Fruit fly (Drosophila melanogaster) whole organism, embryonic: ENCODE results near the gene yellow-e2.

Experiments used
- CG11504 ChIP-seq: fragments of 200-800 bp; sonication (Bioruptor generic); optimal IDR thresholded peaks from 3 replicates; lab custom pipeline; 2019; ENCODE audit warnings: missing biosample characterization, mild to moderate bottlenecking, missing genetic modification characterization, moderate library complexity
- CG12236 ChIP-seq: fragments of 200-800 bp; sonication (Bioruptor generic); optimal IDR thresholded peaks from 2 replicates; lab custom pipeline; 2016; ENCODE audit warnings: missing biosample characterization, missing genetic modification characterization
- CG13624 ChIP-seq: fragments of 200-800 bp; sonication (Bioruptor generic); optimal IDR thresholded peaks from 2 replicates; lab custom pipeline; 2016; ENCODE audit warnings: missing biosample characterization, missing genetic modification characterization
- CG16813 ChIP-seq: fragments of 200-800 bp; sonication (Bioruptor generic); IDR thresholded peaks from 3 replicates; pipeline ENCODE4 v1.3.6; 2022; ENCODE audit warnings: missing biosample characterization, missing genetic modification characterization; ENCODE audit not compliant: partially characterized antibody
- CG17186 ChIP-seq: fragments of 200-800 bp; sonication (Bioruptor generic); optimal IDR thresholded peaks from 3 replicates; lab custom pipeline; 2017; ENCODE audit warnings: missing biosample characterization, missing genetic modification reagents, missing genetic modification characterization
- CG17385 ChIP-seq: fragments of 200-800 bp; sonication (Bioruptor generic); optimal IDR thresholded peaks from 3 replicates; lab custom pipeline; 2018; ENCODE audit warnings: missing biosample characterization, mild to moderate bottlenecking, missing genetic modification characterization
- CG2129 ChIP-seq: fragments of 200-800 bp; sonication (Bioruptor generic); IDR thresholded peaks from 2 replicates; pipeline ENCODE4 v1.3.6; 2022; ENCODE audit warnings: missing biosample characterization, missing genetic modification characterization; ENCODE audit not compliant: partially characterized antibody
- CG2712 ChIP-seq: fragments of 200-800 bp; optimal IDR thresholded peaks from 3 replicates; lab custom pipeline; 2019; ENCODE audit warnings: missing biosample characterization, mild to moderate bottlenecking, missing genetic modification characterization, moderate library complexity
- CG3163 ChIP-seq: fragments of 200-800 bp; sonication (Bioruptor generic); optimal IDR thresholded peaks from 3 replicates; lab custom pipeline; 2016; ENCODE audit warnings: missing biosample characterization, missing genetic modification characterization
- CG42726 ChIP-seq: fragments of 200-800 bp; sonication (Bioruptor generic); IDR thresholded peaks from 2 replicates; pipeline ENCODE4 v1.3.6; 2022; ENCODE audit warnings: missing biosample characterization, missing genetic modification characterization; ENCODE audit not compliant: partially characterized antibody
- CG4360 ChIP-seq: fragments of 200-800 bp; sonication (Bioruptor generic); IDR thresholded peaks from 2 replicates; pipeline ENCODE4 v1.3.6; 2022; ENCODE audit warnings: missing biosample characterization, missing genetic modification characterization
- CG4820 ChIP-seq: fragments of 200-800 bp; sonication (Bioruptor generic); optimal IDR thresholded peaks from 3 replicates; lab custom pipeline; 2016; ENCODE audit warnings: missing biosample characterization, missing genetic modification characterization
- CG5245 ChIP-seq: fragments of 200-800 bp; sonication (Bioruptor generic); optimal IDR thresholded peaks from 3 replicates; lab custom pipeline; 2016; ENCODE audit warnings: missing biosample characterization, missing genetic modification characterization
- CG6175 ChIP-seq: fragments of 200-800 bp; sonication (Bioruptor generic); IDR thresholded peaks from 3 replicates; pipeline ENCODE4 v1.3.6; 2022; ENCODE audit warnings: missing biosample characterization, missing genetic modification characterization
- CG6254 ChIP-seq: fragments of 200-800 bp; sonication (Bioruptor generic); optimal IDR thresholded peaks from 3 replicates; lab custom pipeline; 2017; ENCODE audit warnings: mild to moderate bottlenecking, missing biosample characterization, missing genetic modification reagents, missing genetic modification characterization
- CG7963 ChIP-seq: fragments of 200-800 bp; sonication (Bioruptor generic); IDR thresholded peaks from 3 replicates; pipeline ENCODE4 v1.3.6; 2022; ENCODE audit warnings: missing biosample characterization, missing genetic modification characterization; ENCODE audit not compliant: partially characterized antibody
- CTCF ChIP-seq: fragments of 200-800 bp; sonication (Bioruptor generic); optimal IDR thresholded peaks from 2 replicates; lab custom pipeline; 2017; ENCODE audit warnings: missing biosample characterization, mild to moderate bottlenecking, missing genetic modification characterization, moderate library complexity
- D19B ChIP-seq: fragments of 200-800 bp; sonication (Bioruptor generic); optimal IDR thresholded peaks from 2 replicates; lab custom pipeline; 2017; ENCODE audit warnings: missing biosample characterization, mild to moderate bottlenecking, missing genetic modification characterization
- Dip2 ChIP-seq: fragments of 200-800 bp; sonication (Bioruptor generic); IDR thresholded peaks from 2 replicates; pipeline ENCODE4 v1.3.6; 2022; ENCODE audit warnings: missing biosample characterization, missing genetic modification characterization
- E2f1 ChIP-seq: fragments of 200-800 bp; sonication (Bioruptor generic); IDR thresholded peaks from 2 replicates; pipeline ENCODE4 v1.3.6; 2022; ENCODE audit warnings: missing biosample characterization, missing genetic modification characterization
- Hand ChIP-seq: fragments of 200-800 bp; sonication (Bioruptor generic); optimal IDR thresholded peaks from 2 replicates; lab custom pipeline; 2017; ENCODE audit warnings: mild to moderate bottlenecking, missing biosample characterization, missing genetic modification reagents, missing genetic modification characterization
- Hr51 ChIP-seq, 2 experiments: fragments of 200-800 bp; sonication (Bioruptor generic); optimal IDR thresholded peaks; 2 replicates in 1 of 2; 3 replicates in 1 of 2; lab custom pipeline; 2016 to 2018; ENCODE audit warnings: missing biosample characterization in 2 of 2, missing genetic modification characterization in 2 of 2, mild to moderate bottlenecking in 1 of 2, moderate library complexity in 1 of 2
- Jarid2 ChIP-seq: fragments of 200-800 bp; sonication (Bioruptor generic); optimal IDR thresholded peaks from 3 replicates; lab custom pipeline; 2017; ENCODE audit warnings: mild to moderate bottlenecking, missing biosample characterization, missing genetic modification reagents, missing genetic modification characterization
- Lhr ChIP-seq: fragments of 200-800 bp; sonication (Bioruptor generic); optimal IDR thresholded peaks from 3 replicates; lab custom pipeline; 2017; ENCODE audit warnings: mild to moderate bottlenecking, missing biosample characterization, missing genetic modification reagents, missing genetic modification characterization
- MESR4 ChIP-seq: fragments of 200-800 bp; sonication (Bioruptor generic); optimal IDR thresholded peaks from 2 replicates; lab custom pipeline; 2018; ENCODE audit warnings: missing biosample characterization, mild to moderate bottlenecking, missing genetic modification characterization, moderate library complexity
- Stat92E ChIP-seq, 3 experiments: fragments of >200 bp in 2 of 3; fragments of 200-800 bp in 1 of 3; sonication (Bioruptor generic) in 1 of 3; optimal IDR thresholded peaks; 2 replicates each; lab custom pipeline; 2017 to 2019; ENCODE audit warnings: missing biosample characterization in 3 of 3, missing genetic modification characterization in 3 of 3, mild to moderate bottlenecking in 1 of 3, moderate library complexity in 1 of 3
- Vsx1 ChIP-seq: fragments of 200-800 bp; sonication (Bioruptor generic); optimal IDR thresholded peaks from 2 replicates; lab custom pipeline; 2017; ENCODE audit warnings: missing biosample characterization, mild to moderate bottlenecking, missing genetic modification characterization, missing genetic modification reagents
- ato ChIP-seq: fragments of 200-800 bp; sonication (Bioruptor generic); IDR thresholded peaks from 2 replicates; pipeline ENCODE4 v1.3.6; 2022; ENCODE audit warnings: missing biosample characterization, missing genetic modification characterization; ENCODE audit not compliant: partially characterized antibody
- corto ChIP-seq: fragments of 200-800 bp; sonication (Bioruptor generic); optimal IDR thresholded peaks from 2 replicates; lab custom pipeline; 2016; ENCODE audit warnings: missing biosample characterization, mild to moderate bottlenecking, missing genetic modification characterization, moderate library complexity
- dimm ChIP-seq: fragments of 200-800 bp; sonication (Bioruptor generic); IDR thresholded peaks from 2 replicates; pipeline ENCODE4 v1.3.6; 2022; ENCODE audit warnings: missing biosample characterization, missing genetic modification characterization
- dmrt99B ChIP-seq: fragments of 200-800 bp; sonication (Bioruptor generic); optimal IDR thresholded peaks from 2 replicates; lab custom pipeline; 2018; ENCODE audit warnings: missing biosample characterization, mild to moderate bottlenecking, missing genetic modification characterization, moderate library complexity
- h ChIP-seq: fragments of >200 bp; optimal IDR thresholded peaks from 2 replicates; lab custom pipeline; 2017
- hb ChIP-seq: fragments of 200-800 bp; sonication (Bioruptor generic); IDR thresholded peaks from 3 replicates; pipeline ENCODE4 v1.3.6; 2022; ENCODE audit warnings: missing biosample characterization, missing genetic modification characterization; ENCODE audit not compliant: partially characterized antibody
- nom ChIP-seq: fragments of 200-800 bp; sonication (Bioruptor generic); optimal IDR thresholded peaks from 2 replicates; lab custom pipeline; 2017; ENCODE audit warnings: missing biosample characterization, missing genetic modification characterization, mild to moderate bottlenecking, moderate library complexity, missing genetic modification reagents
- oc ChIP-seq: fragments of 200-800 bp; sonication (Bioruptor generic); optimal IDR thresholded peaks from 2 replicates; lab custom pipeline; 2018; ENCODE audit warnings: missing biosample characterization, mild to moderate bottlenecking, missing genetic modification characterization, moderate library complexity
- phol ChIP-seq: fragments of 200-800 bp; sonication (Bioruptor generic); optimal IDR thresholded peaks from 3 replicates; lab custom pipeline; 2018; ENCODE audit warnings: missing biosample characterization, mild to moderate bottlenecking, missing genetic modification characterization, moderate library complexity
- prd ChIP-seq, 3 experiments: fragments of >200 bp in 2 of 3; fragments of 200-800 bp in 1 of 3; sonication (Bioruptor generic) in 1 of 3; optimal IDR thresholded peaks in 2 of 3; IDR thresholded peaks in 1 of 3; 2 replicates in 2 of 3; 3 replicates in 1 of 3; pipeline versions ENCODE4 v1.3.6 to Lab custom; 2017 to 2022; ENCODE audit warnings: missing biosample characterization in 1 of 3, missing genetic modification characterization in 1 of 3
- ranshi ChIP-seq: fragments of 200-800 bp; sonication (Bioruptor generic); IDR thresholded peaks from 2 replicates; pipeline ENCODE4 v1.3.6; 2022; ENCODE audit warnings: missing biosample characterization, missing genetic modification characterization
- sc ChIP-seq, 3 experiments: fragments of >200 bp in 2 of 3; fragments of 200-800 bp in 1 of 3; sonication (Bioruptor generic) in 1 of 3; optimal IDR thresholded peaks; 2 replicates in 2 of 3; 3 replicates in 1 of 3; lab custom pipeline; 2017; ENCODE audit warnings: mild to moderate bottlenecking in 1 of 3, missing biosample characterization in 1 of 3, missing genetic modification characterization in 1 of 3, missing genetic modification reagents in 1 of 3
- slbo ChIP-seq: fragments of 200-800 bp; sonication (Bioruptor generic); IDR thresholded peaks from 2 replicates; pipeline ENCODE4 v1.3.6; 2022; ENCODE audit warnings: missing biosample characterization, missing genetic modification characterization
- so ChIP-seq: fragments of 200-800 bp; sonication (Bioruptor generic); IDR thresholded peaks from 3 replicates; pipeline ENCODE4 v1.3.6; 2022; ENCODE audit warnings: missing biosample characterization, missing genetic modification characterization
- stwl ChIP-seq: fragments of 200-800 bp; sonication (Bioruptor generic); optimal IDR thresholded peaks from 3 replicates; lab custom pipeline; 2018; ENCODE audit warnings: missing biosample characterization, mild to moderate bottlenecking, missing genetic modification characterization, moderate library complexity
- tio ChIP-seq: fragments of 200-800 bp; sonication (Bioruptor generic); optimal IDR thresholded peaks from 2 replicates; lab custom pipeline; 2017; ENCODE audit warnings: missing biosample characterization, missing genetic modification characterization, inconsistent platforms
- unpg ChIP-seq: fragments of 200-800 bp; sonication (Bioruptor generic); optimal IDR thresholded peaks from 3 replicates; lab custom pipeline; 2018; ENCODE audit warnings: missing biosample characterization, mild to moderate bottlenecking, missing genetic modification characterization, moderate library complexity
- z ChIP-seq: fragments of 200-800 bp; sonication (Bioruptor generic); IDR thresholded peaks from 3 replicates; pipeline ENCODE4 v1.3.6; 2022; ENCODE audit warnings: missing biosample characterization, missing genetic modification characterization
- zen2 ChIP-seq: fragments of 200-800 bp; sonication (Bioruptor generic); IDR thresholded peaks from 3 replicates; pipeline ENCODE4 v1.3.6; 2022; ENCODE audit warnings: missing biosample characterization, missing genetic modification characterization; ENCODE audit not compliant: partially characterized antibody

The yellow-e2 gene

dm6 chr3R:13400902-13401721 lies 5.7 kb downstream of the yellow-e2 start (continued):
- TF ChIP-seq CG11504 (tag; lab: Kevin White, UChicago) (peak; percentile 90), nom (GFP tag; lab: Kevin White, UChicago) (peak; percentile 91), CG42726 (GFP tag; lab: Robert Waterston, UW) (no peak), CG17186 (GFP tag; lab: Kevin White, UChicago) (peak; percentile 55), zen2 (GFP tag; lab: Robert Waterston, UW) (no peak), tio (GFP tag; lab: Kevin White, UChicago) (peak; percentile 92), hb (GFP tag; lab: Robert Waterston, UW) (no peak), CG6175 (GFP tag; lab: Robert Waterston, UW) (0 out of 3 replicates have a peak, but pooled peaks have one; percentile 32), phol (tag; lab: Kevin White, UChicago) (peak; percentile 92), E2f1 (GFP tag; lab: Robert Waterston, UW) (peak; percentile 88), unpg (GFP tag; lab: Kevin White, UChicago) (peak; percentile 92), oc (tag; lab: Kevin White, UChicago) (peak; percentile 87), CG17385 (GFP tag; lab: Kevin White, UChicago) (peak; percentile 87), Stat92E (GFP tag; optimal IDR thresholded peaks at IDR 0.05; lab: Kevin White, UChicago) (peak in 1 of 3 experiments; percentile 45), so (GFP tag; lab: Robert Waterston, UW) (peak; percentile 86), dmrt99B (tag; lab: Kevin White, UChicago) (peak; percentile 96), slbo (GFP tag; lab: Robert Waterston, UW) (peak; percentile 82), sc (optimal IDR thresholded peaks at IDR 0.05; lab: Kevin White, UChicago) (no peak), sc (GFP tag; optimal IDR thresholded peaks at IDR 0.05; lab: Kevin White, UChicago) (peak; percentile 90), Jarid2 (GFP tag; lab: Kevin White, UChicago) (peak; percentile 43), dimm (GFP tag; lab: Robert Waterston, UW) (peak; percentile 11; the same call in 1 of the 2 replicates), corto (GFP tag; lab: Kevin White, UChicago) (peak; percentile 48), CG2712 (tag; lab: Kevin White, UChicago) (peak; percentile 95), prd (optimal IDR thresholded peaks at IDR 0.05; lab: Kevin White, UChicago) (no peak), prd (GFP tag; IDR thresholded peaks at IDR 0.05; lab: Robert Waterston, UW) (peak; percentile 89), CG7963 (GFP tag; lab: Robert Waterston, UW) (no peak), MESR4 (GFP tag; lab: Kevin White, UChicago) (peak; percentile 6), z (0 out of 3 replicates have a peak, but pooled peaks have one; percentile 45), CG12236 (GFP tag; lab: Kevin White, UChicago) (peak; percentile 80), Dip2 (GFP tag; lab: Robert Waterston, UW) (no peak), CG4820 (GFP tag; lab: Kevin White, UChicago) (peak; percentile 83), ato (GFP tag; lab: Robert Waterston, UW) (no peak), Lhr (GFP tag; lab: Kevin White, UChicago) (peak; percentile 78), Hr51 (GFP tag; optimal IDR thresholded peaks at IDR 0.05; lab: Kevin White, UChicago) (peak; percentile 86 to 93), D19B (GFP tag; lab: Kevin White, UChicago) (peak; percentile 71), Vsx1 (GFP tag; lab: Kevin White, UChicago) (peak; percentile 81), h (no peak), CG13624 (GFP tag; lab: Kevin White, UChicago) (peak; percentile 88), CG3163 (GFP tag; lab: Kevin White, UChicago) (peak; percentile 71), Hand (peak; percentile 68), CG5245 (GFP tag; lab: Kevin White, UChicago) (peak; percentile 61), ranshi (peak; percentile 74; the same call in 1 of the 2 replicates), CG4360 (GFP tag; lab: Robert Waterston, UW) (0 out of 2 replicates have a peak, but pooled peaks have one; percentile 42), CG16813 (GFP tag; lab: Robert Waterston, UW) (no peak), CG6254 (GFP tag; lab: Kevin White, UChicago) (peak; percentile 82), stwl (tag; lab: Kevin White, UChicago) (peak; percentile 6), CTCF (GFP tag; lab: Kevin White, UChicago) (peak; percentile 43), CG2129 (no peak)
